Worm (Caenorhabditis elegans) whole organism, L4 larva: ENCODE data around the gene T28F3.9.
A peak's percentile ranks its signal among the peaks of the same experiment; 100 is the strongest.

Source experiments
- F10B5.3 ChIP-seq: sonication (generic microtip); optimal IDR thresholded peaks from 2 replicates; lab custom pipeline; 2016; ENCODE audit warnings: mild to moderate bottlenecking, missing genetic modification characterization, missing compliant biosample characterization
- F37D6.2 ChIP-seq: sonication (generic microtip); optimal IDR thresholded peaks from 2 replicates; lab custom pipeline; 2016; ENCODE audit warnings: mild to moderate bottlenecking, missing genetic modification characterization, missing compliant biosample characterization
- F44E2.7 ChIP-seq: fragments of 200-800 bp; sonication (Bioruptor generic); IDR thresholded peaks from 2 replicates; pipeline ENCODE4 v2.1.2; 2022; ENCODE audit warnings: missing genetic modification characterization, missing compliant biosample characterization
- R02D3.7 ChIP-seq: fragments of 150-350 bp; sonication (generic microtip); optimal IDR thresholded peaks from 3 replicates; lab custom pipeline; 2014; ENCODE audit warnings: missing biosample characterization, missing genetic modification characterization
- Y48G9A.11 ChIP-seq: fragments of 200-800 bp; sonication (Bioruptor generic); IDR thresholded peaks from 2 replicates; pipeline ENCODE4 v1.3.6; 2022; ENCODE audit warnings: missing genetic modification reagents, missing genetic modification characterization, missing compliant biosample characterization
- Y5F2A.4 ChIP-seq: fragments of 200-800 bp; sonication (Bioruptor generic); optimal IDR thresholded peaks from 2 replicates; lab custom pipeline; 2018; ENCODE audit warnings: mild to moderate bottlenecking, missing genetic modification characterization, missing compliant biosample characterization
- ZK546.5 ChIP-seq, 2 experiments: sonication (generic microtip); optimal IDR thresholded peaks; 2 replicates each; lab custom pipeline; 2017; ENCODE audit warnings: missing biosample characterization in 2 of 2, missing genetic modification characterization in 2 of 2
- aly-2 ChIP-seq: sonication (generic microtip); optimal IDR thresholded peaks from 2 replicates; lab custom pipeline; 2018; ENCODE audit warnings: missing biosample characterization, missing genetic modification characterization
- arid-1 ChIP-seq: fragments of 200-800 bp; sonication (Bioruptor generic); conservative IDR thresholded peaks from 2 replicates; pipeline ENCODE4 v1.3.6; 2022; ENCODE audit warnings: missing genetic modification reagents, missing genetic modification characterization, missing compliant biosample characterization
- attf-4 ChIP-seq: sonication (generic microtip); optimal IDR thresholded peaks from 3 replicates; lab custom pipeline; 2017; ENCODE audit warnings: missing biosample characterization, missing genetic modification characterization
- ceh-82 ChIP-seq: sonication (generic microtip); optimal IDR thresholded peaks from 2 replicates; lab custom pipeline; 2017; ENCODE audit warnings: missing biosample characterization, missing genetic modification characterization
- ctbp-1 ChIP-seq: fragments of 200-800 bp; sonication (Bioruptor generic); IDR thresholded peaks from 2 replicates; pipeline ENCODE4 v1.3.6; 2022; ENCODE audit warnings: missing genetic modification reagents, missing genetic modification characterization, missing compliant biosample characterization
- daf-12 ChIP-seq: fragments of 150-350 bp; optimal IDR thresholded peaks from 2 replicates; lab custom pipeline; 2014; ENCODE audit warnings: missing biosample characterization, missing genetic modification reagents, missing genetic modification characterization
- dpl-1 ChIP-seq: fragments of 150-350 bp; optimal IDR thresholded peaks from 2 replicates; lab custom pipeline; 2014; ENCODE audit warnings: missing biosample characterization, missing genetic modification reagents, missing genetic modification characterization
- dve-1 ChIP-seq: sonication (generic microtip); optimal IDR thresholded peaks from 2 replicates; lab custom pipeline; 2017; ENCODE audit warnings: antibody characterized with exemption, mild to moderate bottlenecking, missing genetic modification characterization, missing compliant biosample characterization; ENCODE audit not compliant: insufficient read depth
- egl-27 ChIP-seq: sonication (generic microtip); optimal IDR thresholded peaks from 3 replicates; lab custom pipeline; 2017; ENCODE audit warnings: missing biosample characterization, missing genetic modification reagents, missing genetic modification characterization
- fkh-10 ChIP-seq: fragments of 150-350 bp; optimal IDR thresholded peaks from 2 replicates; lab custom pipeline; 2014; ENCODE audit warnings: missing biosample characterization, missing genetic modification reagents, missing genetic modification characterization
- hmg-1.1 ChIP-seq: fragments of 200-800 bp; sonication (Bioruptor generic); IDR thresholded peaks from 2 replicates; pipeline ENCODE4 v1.3.6; 2022; ENCODE audit warnings: missing genetic modification reagents, missing genetic modification characterization, missing compliant biosample characterization
- jun-1 ChIP-seq: fragments of 150-350 bp; optimal IDR thresholded peaks from 2 replicates; lab custom pipeline; 2014; ENCODE audit warnings: missing biosample characterization, missing genetic modification reagents, missing genetic modification characterization
- lin-15B ChIP-seq: fragments of 150-350 bp; sonication (generic microtip); optimal IDR thresholded peaks from 3 replicates; lab custom pipeline; 2014; ENCODE audit warnings: missing biosample characterization, missing genetic modification characterization
- lin-29 ChIP-seq: fragments of 200-800 bp; sonication (Bioruptor generic); IDR thresholded peaks from 2 replicates; pipeline ENCODE4 v1.3.6; 2022; ENCODE audit warnings: missing genetic modification reagents, missing genetic modification characterization, missing compliant biosample characterization
- lin-38 ChIP-seq: fragments of 200-800 bp; sonication (Bioruptor generic); IDR thresholded peaks from 2 replicates; pipeline ENCODE4 v1.3.6; 2022; ENCODE audit warnings: missing genetic modification reagents, missing genetic modification characterization, missing compliant biosample characterization
- lir-3 ChIP-seq: sonication (generic microtip); optimal IDR thresholded peaks from 2 replicates; lab custom pipeline; 2016; ENCODE audit warnings: mild to moderate bottlenecking, missing genetic modification characterization, missing compliant biosample characterization
- madf-5 ChIP-seq, 2 experiments: fragments of 200-800 bp; sonication (Bioruptor generic); IDR thresholded peaks; 2 replicates each; pipeline ENCODE4 v1.3.6; 2022; ENCODE audit warnings: missing compliant biosample characterization in 2 of 2, missing genetic modification characterization in 2 of 2
- mdl-1 ChIP-seq, 2 experiments: fragments of 150-350 bp in 1 of 2; sonication (generic microtip) in 1 of 2; optimal IDR thresholded peaks; 2 replicates each; lab custom pipeline; 2014 to 2017; ENCODE audit warnings: missing biosample characterization in 2 of 2, missing genetic modification characterization in 2 of 2
- mep-1 ChIP-seq: fragments of 150-350 bp; sonication (generic microtip); optimal IDR thresholded peaks from 3 replicates; lab custom pipeline; 2014; ENCODE audit warnings: missing biosample characterization, missing genetic modification characterization
- mxl-2 ChIP-seq: fragments of 200-800 bp; sonication (Bioruptor generic); conservative IDR thresholded peaks from 2 replicates; pipeline ENCODE4 v1.3.6; 2022; ENCODE audit warnings: missing genetic modification reagents, missing genetic modification characterization, missing compliant biosample characterization
- mxl-3 ChIP-seq: fragments of 200-800 bp; sonication (Bioruptor generic); optimal IDR thresholded peaks from 2 replicates; lab custom pipeline; 2018; ENCODE audit warnings: mild to moderate bottlenecking, missing genetic modification characterization, missing compliant biosample characterization
- nhr-102 ChIP-seq: sonication (generic microtip); optimal IDR thresholded peaks from 2 replicates; lab custom pipeline; 2016; ENCODE audit warnings: mild to moderate bottlenecking, missing genetic modification characterization, moderate library complexity, missing compliant biosample characterization
- nhr-111 ChIP-seq: fragments of 200-800 bp; sonication (Bioruptor generic); optimal IDR thresholded peaks from 2 replicates; lab custom pipeline; 2018; ENCODE audit warnings: mild to moderate bottlenecking, missing genetic modification characterization, missing compliant biosample characterization
- nhr-25 ChIP-seq: sonication (generic microtip); optimal IDR thresholded peaks from 2 replicates; lab custom pipeline; 2017; ENCODE audit warnings: missing genetic modification characterization, mild to moderate bottlenecking, missing compliant biosample characterization, antibody characterized with exemption, moderate library complexity, borderline replicate concordance; ENCODE audit not compliant: insufficient read depth
- nhr-28 ChIP-seq: fragments of 150-350 bp; optimal IDR thresholded peaks from 2 replicates; lab custom pipeline; 2014; ENCODE audit warnings: missing biosample characterization, missing genetic modification characterization
- nhr-41 ChIP-seq: fragments of 200-800 bp; sonication (Bioruptor generic); IDR thresholded peaks from 2 replicates; pipeline ENCODE4 v1.3.6; 2022; ENCODE audit warnings: missing genetic modification reagents, missing genetic modification characterization, missing compliant biosample characterization
- nhr-42 ChIP-seq: fragments of 200-800 bp; sonication (Bioruptor generic); IDR thresholded peaks from 2 replicates; pipeline ENCODE4 v1.3.6; 2022; ENCODE audit warnings: missing genetic modification characterization, missing compliant biosample characterization
- nhr-48 ChIP-seq: sonication (generic microtip); optimal IDR thresholded peaks from 2 replicates; lab custom pipeline; 2016; ENCODE audit warnings: mild to moderate bottlenecking, missing genetic modification characterization, missing compliant biosample characterization
- nhr-76 ChIP-seq: fragments of 150-350 bp; optimal IDR thresholded peaks from 2 replicates; lab custom pipeline; 2014; ENCODE audit warnings: missing biosample characterization, missing genetic modification characterization
- nhr-77 ChIP-seq: fragments of 150-350 bp; optimal IDR thresholded peaks from 2 replicates; lab custom pipeline; 2014; ENCODE audit warnings: missing biosample characterization, missing genetic modification characterization
- pha-4 ChIP-seq, 2 experiments: fragments of 150-350 bp in 1 of 2; fragments of 200-800 bp in 1 of 2; sonication (Bioruptor generic) in 1 of 2; IDR thresholded peaks in 1 of 2; optimal IDR thresholded peaks in 1 of 2; 2 replicates each; pipeline versions ENCODE4 v1.3.6 to Lab custom; 2014 to 2022; ENCODE audit warnings: missing genetic modification characterization in 2 of 2, missing genetic modification reagents in 2 of 2, missing biosample characterization in 1 of 2, missing compliant biosample characterization in 1 of 2
- pqm-1 ChIP-seq: sonication (generic microtip); optimal IDR thresholded peaks from 2 replicates; lab custom pipeline; 2017; ENCODE audit warnings: missing biosample characterization, missing genetic modification characterization
- rbr-2 ChIP-seq: sonication (generic microtip); optimal IDR thresholded peaks from 2 replicates; lab custom pipeline; 2016; ENCODE audit warnings: missing genotype, missing genetic modification characterization, missing compliant biosample characterization
- saeg-2 ChIP-seq: fragments of 200-800 bp; sonication (Bioruptor generic); IDR thresholded peaks from 2 replicates; pipeline ENCODE4 v1.3.6; 2022; ENCODE audit warnings: missing genetic modification reagents, missing genetic modification characterization, missing compliant biosample characterization
- sdz-12 ChIP-seq: fragments of 200-800 bp; sonication (Bioruptor generic); optimal IDR thresholded peaks from 2 replicates; lab custom pipeline; 2018; ENCODE audit warnings: mild to moderate bottlenecking, missing genetic modification characterization, missing compliant biosample characterization
- set-16 ChIP-seq: fragments of 200-800 bp; sonication (Bioruptor generic); IDR thresholded peaks from 2 replicates; pipeline ENCODE4 v1.3.6; 2022; ENCODE audit warnings: missing genetic modification reagents, missing genetic modification characterization, missing compliant biosample characterization
- snpc-4 ChIP-seq: fragments of 150-350 bp; optimal IDR thresholded peaks from 2 replicates; lab custom pipeline; 2014; ENCODE audit warnings: missing biosample characterization, missing genetic modification characterization
- tra-1 ChIP-seq: fragments of 200-800 bp; sonication (Bioruptor generic); IDR thresholded peaks from 2 replicates; pipeline ENCODE4 v1.3.6; 2022; ENCODE audit warnings: missing genetic modification reagents, missing genetic modification characterization, missing compliant biosample characterization
- unc-130 ChIP-seq: sonication (generic microtip); optimal IDR thresholded peaks from 2 replicates; lab custom pipeline; 2016; ENCODE audit warnings: missing genetic modification reagents, missing genetic modification characterization, missing compliant biosample characterization
- unc-62 ChIP-seq, 3 experiments: fragments of 150-350 bp in 1 of 3; sonication (generic microtip); optimal IDR thresholded peaks in 2 of 3; peaks in 1 of 3; 1 replicate in 1 of 3; 2 replicates in 2 of 3; lab custom pipeline; 2014 to 2017; ENCODE audit warnings: missing biosample characterization in 3 of 3, missing genetic modification characterization in 3 of 3, missing genetic modification reagents in 3 of 3, missing genotype in 1 of 3
- zfp-2 ChIP-seq: sonication (generic microtip); optimal IDR thresholded peaks from 2 replicates; lab custom pipeline; 2016; ENCODE audit warnings: mild to moderate bottlenecking, missing genetic modification characterization, missing compliant biosample characterization
- ztf-11 ChIP-seq: fragments of 150-350 bp; optimal IDR thresholded peaks from 2 replicates; lab custom pipeline; 2014; ENCODE audit warnings: missing biosample characterization, missing genetic modification characterization
- ztf-7 ChIP-seq: fragments of 150-350 bp; optimal IDR thresholded peaks from 2 replicates; lab custom pipeline; 2014; ENCODE audit warnings: missing biosample characterization, missing genetic modification characterization

The T28F3.9 gene

DNA sequence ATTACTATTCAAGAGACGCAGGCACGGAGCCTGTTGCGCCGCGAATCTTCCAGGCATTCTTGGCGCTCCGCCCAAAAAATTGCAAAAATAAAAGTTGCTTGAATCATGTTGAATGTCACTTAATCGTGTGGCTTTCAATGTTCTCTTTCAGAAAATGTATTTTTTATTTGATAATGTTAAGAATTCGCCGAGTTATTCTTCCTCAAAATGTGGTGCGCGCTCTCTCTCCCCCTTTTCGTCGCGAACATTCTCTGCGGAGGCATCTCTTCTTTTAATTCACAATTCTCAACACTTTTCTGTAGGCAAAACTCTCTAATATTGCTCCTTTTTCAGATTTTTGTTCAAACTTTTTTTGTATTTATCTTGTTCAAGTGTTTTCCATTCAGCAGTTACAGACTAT, 29.9 kb upstream of the T28F3.9 start:
- no peak for TF ChIP-seq lin-15B (tag; lab: Kevin White, UChicago)
- peak in 1 of 2 experiments; percentile 66 for TF ChIP-seq ZK546.5 (tag; optimal IDR thresholded peaks at IDR 0.05; lab: Kevin White, UChicago)
- TF ChIP-seq ztf-11 = no peak
- peak; percentile 92 for TF ChIP-seq nhr-28 (tag; lab: Kevin White, UChicago)
- TF ChIP-seq tra-1 (GFP tag; lab: Robert Waterston, UW) = peak; percentile 97
- no peak for TF ChIP-seq aly-2 (tag; lab: Kevin White, UChicago)
- no peak for TF ChIP-seq attf-4 (tag; lab: Kevin White, UChicago)
- peak; percentile 91 for TF ChIP-seq jun-1 (tag; lab: Kevin White, UChicago)
- TF ChIP-seq mep-1 (tag; lab: Kevin White, UChicago) = peak; percentile 99
- TF ChIP-seq R02D3.7 (tag; lab: Kevin White, UChicago) = no peak
- TF ChIP-seq pha-4 (GFP tag; IDR thresholded peaks at IDR 0.05; lab: Robert Waterston, UW) = peak; percentile 93
- TF ChIP-seq pha-4 (tag; optimal IDR thresholded peaks at IDR 0.05; lab: Kevin White, UChicago) = peak; percentile 46
- TF ChIP-seq F44E2.7 (GFP tag; lab: Robert Waterston, UW) = 0 out of 2 replicates have a peak, but pooled peaks have one; percentile 57
- peak; percentile 90 for TF ChIP-seq lin-38 (GFP tag; lab: Robert Waterston, UW)
- TF ChIP-seq unc-130 = peak; percentile 85
- no peak for TF ChIP-seq ceh-82 (tag; lab: Kevin White, UChicago)
- TF ChIP-seq mdl-1 (tag; optimal IDR thresholded peaks at IDR 0.05; lab: Kevin White, UChicago) = peak; percentile 47 to 79
- no peak for TF ChIP-seq daf-12 (tag; lab: Kevin White, UChicago)
- peak; percentile 75 for TF ChIP-seq arid-1 (GFP tag; lab: Robert Waterston, UW)
- peak; percentile 86 for TF ChIP-seq nhr-102 (tag; lab: Kevin White, UChicago)
- peak; percentile 64; the same call in 1 of the 2 replicates for TF ChIP-seq mxl-2
- TF ChIP-seq nhr-48 (tag; lab: Kevin White, UChicago) = peak; percentile 92
- TF ChIP-seq zfp-2 = peak; percentile 86
- TF ChIP-seq unc-62 (GFP tag; optimal IDR thresholded peaks at IDR 0.05 in 1 of 2; lab: Kevin White, UChicago) = peak; percentile 31 to 97
- no peak for TF ChIP-seq unc-62 (tag; optimal IDR thresholded peaks at IDR 0.05; lab: Kevin White, UChicago)
- peak; percentile 55 for TF ChIP-seq Y5F2A.4 (GFP tag; lab: Kevin White, UChicago)
- TF ChIP-seq ztf-7 (tag; lab: Kevin White, UChicago) = peak; percentile 63
- peak; percentile 95 for TF ChIP-seq F37D6.2 (tag; lab: Kevin White, UChicago)
- TF ChIP-seq pqm-1 = peak; percentile 36
- TF ChIP-seq set-16 (GFP tag; lab: Robert Waterston, UW) = peak; percentile 65
- TF ChIP-seq nhr-25 (tag; lab: Kevin White, UChicago) = peak; percentile 96
- peak; percentile 78 for TF ChIP-seq nhr-76
- peak; percentile 88 for TF ChIP-seq ctbp-1 (GFP tag; lab: Robert Waterston, UW)
- no peak for TF ChIP-seq lir-3 (tag; lab: Kevin White, UChicago)
- peak; percentile 86 for TF ChIP-seq Y48G9A.11 (GFP tag; lab: Robert Waterston, UW)
- peak; percentile 32 for TF ChIP-seq mxl-3 (GFP tag; lab: Kevin White, UChicago)
- peak; percentile 98 for TF ChIP-seq dve-1 (tag; lab: Kevin White, UChicago)
- TF ChIP-seq dpl-1 (GFP tag; lab: Kevin White, UChicago) = peak; percentile 82
- peak; percentile 87 for TF ChIP-seq lin-29 (GFP tag; lab: Robert Waterston, UW)
- peak; percentile 88 for TF ChIP-seq saeg-2
- TF ChIP-seq nhr-42 (GFP tag; lab: Robert Waterston, UW) = peak; percentile 90
- no peak for TF ChIP-seq nhr-111 (GFP tag; lab: Kevin White, UChicago)
- peak; percentile 27 for TF ChIP-seq snpc-4
- TF ChIP-seq madf-5 (GFP tag; IDR thresholded peaks at IDR 0.05; lab: Robert Waterston, UW) = peak; percentile 12 to 82; a peak in 2 of 4 replicates
- TF ChIP-seq sdz-12 (GFP tag; lab: Kevin White, UChicago) = peak; percentile 96
- peak; percentile 98 for TF ChIP-seq rbr-2
- peak; percentile 98 for TF ChIP-seq nhr-77 (tag; lab: Kevin White, UChicago)
- peak; percentile 81 for TF ChIP-seq nhr-41 (GFP tag; lab: Robert Waterston, UW)
- no peak for TF ChIP-seq egl-27 (tag; lab: Kevin White, UChicago)
- TF ChIP-seq F10B5.3 = peak; percentile 78
- peak; percentile 99 for TF ChIP-seq fkh-10 (GFP tag; lab: Kevin White, UChicago)
- TF ChIP-seq hmg-1.1 (GFP tag; lab: Robert Waterston, UW) = peak; percentile 98
